Worm (Caenorhabditis elegans) whole organism, L1 larva: ENCODE measurements around the gene F26F12.2.

ENCODE experiments used
- aly-2 ChIP-seq: fragments of 150-350 bp; optimal IDR thresholded peaks from 2 replicates; lab custom pipeline; 2014; ENCODE audit warnings: missing biosample characterization, missing genetic modification characterization
- blmp-1 ChIP-seq: fragments of 150-350 bp; optimal IDR thresholded peaks from 2 replicates; lab custom pipeline; 2014; ENCODE audit warnings: missing biosample characterization, missing genetic modification characterization
- irx-1 ChIP-seq: sonication (generic microtip); optimal IDR thresholded peaks from 2 replicates; lab custom pipeline; 2016; ENCODE audit warnings: missing genetic modification characterization, missing compliant biosample characterization
- lin-13 ChIP-seq: fragments of 150-350 bp; optimal IDR thresholded peaks from 2 replicates; lab custom pipeline; 2014; ENCODE audit warnings: missing biosample characterization, missing genetic modification reagents, missing genetic modification characterization
- lin-39 ChIP-seq: fragments of 150-350 bp; optimal IDR thresholded peaks from 2 replicates; lab custom pipeline; 2014; ENCODE audit warnings: missing biosample characterization, missing genetic modification reagents, missing genetic modification characterization
- nhr-11 ChIP-seq: fragments of 150-350 bp; optimal IDR thresholded peaks from 2 replicates; lab custom pipeline; 2014; ENCODE audit warnings: missing biosample characterization, missing genetic modification characterization
- nhr-28 ChIP-seq: fragments of 150-350 bp; optimal IDR thresholded peaks from 2 replicates; lab custom pipeline; 2014; ENCODE audit warnings: missing biosample characterization, missing genetic modification characterization
- nhr-71 ChIP-seq: sonication (generic microtip); optimal IDR thresholded peaks from 2 replicates; lab custom pipeline; 2016; ENCODE audit warnings: mild to moderate bottlenecking, missing genetic modification characterization, moderate library complexity, missing compliant biosample characterization
- nhr-76 ChIP-seq: sonication (generic microtip); optimal IDR thresholded peaks from 2 replicates; lab custom pipeline; 2017; ENCODE audit warnings: missing biosample characterization, missing genetic modification characterization
- pqm-1 ChIP-seq: sonication (generic microtip); optimal IDR thresholded peaks from 3 replicates; lab custom pipeline; 2017; ENCODE audit warnings: missing biosample characterization, missing genetic modification characterization
- sox-4 ChIP-seq: sonication (generic microtip); optimal IDR thresholded peaks from 2 replicates; lab custom pipeline; 2016; ENCODE audit warnings: missing genetic modification characterization, missing compliant biosample characterization
- unc-62 ChIP-seq: fragments of 150-350 bp; optimal IDR thresholded peaks from 2 replicates; lab custom pipeline; 2014; ENCODE audit warnings: missing biosample characterization, missing genetic modification reagents, missing genetic modification characterization

ce11 chrV:5835979-5836615 lies 2.3 kb downstream of the F26F12.2 start:
- TF ChIP-seq nhr-28 (tag; lab: Kevin White, UChicago) = no peak
- TF ChIP-seq sox-4 (tag; lab: Kevin White, UChicago) = no peak
- TF ChIP-seq pqm-1 (tag; lab: Kevin White, UChicago) = no peak
- no peak for TF ChIP-seq lin-39 (tag; lab: Kevin White, UChicago)
- no peak for TF ChIP-seq lin-13
- no peak for TF ChIP-seq irx-1 (tag; lab: Kevin White, UChicago)
- no peak for TF ChIP-seq unc-62 (GFP tag; lab: Kevin White, UChicago)
- no peak for TF ChIP-seq nhr-71 (tag; lab: Kevin White, UChicago)
- no peak for TF ChIP-seq blmp-1 (tag; lab: Kevin White, UChicago)
- no peak for TF ChIP-seq nhr-11 (tag; lab: Kevin White, UChicago)
- TF ChIP-seq aly-2 (tag; lab: Kevin White, UChicago) = no peak
- no peak for TF ChIP-seq nhr-76
